Worm (Caenorhabditis elegans) whole organism, L4 larva: ENCODE data around the gene F11A10.6.

Experiments used
- D1046.2 ChIP-seq: fragments of 200-800 bp; sonication (Bioruptor generic); IDR thresholded peaks from 2 replicates; pipeline ENCODE4 v1.3.6; 2022; ENCODE audit warnings: missing genetic modification characterization, missing compliant biosample characterization
- F26F4.8 ChIP-seq: fragments of 200-800 bp; sonication (Bioruptor generic); conservative IDR thresholded peaks from 2 replicates; pipeline ENCODE4 v1.3.6; 2022; ENCODE audit warnings: missing genetic modification characterization, missing compliant biosample characterization
- R02D3.7 ChIP-seq: fragments of 150-350 bp; sonication (generic microtip); optimal IDR thresholded peaks from 3 replicates; lab custom pipeline; 2014; ENCODE audit warnings: missing biosample characterization, missing genetic modification characterization
- T26A8.4 ChIP-seq: fragments of 200-800 bp; sonication (Bioruptor generic); IDR thresholded peaks from 2 replicates; pipeline ENCODE4 v1.3.6; 2022; ENCODE audit warnings: missing genetic modification characterization, missing compliant biosample characterization
- Y48G9A.11 ChIP-seq: fragments of 200-800 bp; sonication (Bioruptor generic); IDR thresholded peaks from 2 replicates; pipeline ENCODE4 v1.3.6; 2022; ENCODE audit warnings: missing genetic modification reagents, missing genetic modification characterization, missing compliant biosample characterization
- ZK337.2 ChIP-seq: fragments of 200-800 bp; sonication (Bioruptor generic); IDR thresholded peaks from 2 replicates; pipeline ENCODE4 v1.3.6; 2022; ENCODE audit warnings: missing genetic modification reagents, missing genetic modification characterization, missing compliant biosample characterization
- aha-1 ChIP-seq: fragments of 150-350 bp; peaks from one replicate; lab custom pipeline; 2014; ENCODE audit warnings: missing biosample characterization, missing genetic modification characterization
- aly-2 ChIP-seq: sonication (generic microtip); optimal IDR thresholded peaks from 2 replicates; lab custom pipeline; 2018; ENCODE audit warnings: missing biosample characterization, missing genetic modification characterization
- arid-1 ChIP-seq: fragments of 200-800 bp; sonication (Bioruptor generic); conservative IDR thresholded peaks from 2 replicates; pipeline ENCODE4 v1.3.6; 2022; ENCODE audit warnings: missing genetic modification reagents, missing genetic modification characterization, missing compliant biosample characterization
- ceh-28 ChIP-seq: fragments of 150-350 bp; optimal IDR thresholded peaks from 2 replicates; lab custom pipeline; 2014; ENCODE audit warnings: missing biosample characterization, missing genetic modification reagents, missing genetic modification characterization
- ceh-32 ChIP-seq: sonication (generic microtip); optimal IDR thresholded peaks from 2 replicates; lab custom pipeline; 2016; ENCODE audit warnings: mild to moderate bottlenecking, missing genetic modification characterization, missing compliant biosample characterization; ENCODE audit not compliant: poor library complexity
- ceh-44 ChIP-seq: fragments of 200-800 bp; sonication (Bioruptor generic); IDR thresholded peaks from 2 replicates; pipeline ENCODE4 v1.3.6; 2022; ENCODE audit warnings: missing genetic modification reagents, missing genetic modification characterization, missing compliant biosample characterization
- ceh-82 ChIP-seq: sonication (generic microtip); optimal IDR thresholded peaks from 2 replicates; lab custom pipeline; 2017; ENCODE audit warnings: missing biosample characterization, missing genetic modification characterization
- ces-1 ChIP-seq: fragments of 150-350 bp; sonication (generic microtip); optimal IDR thresholded peaks from 4 replicates; lab custom pipeline; 2014; ENCODE audit warnings: missing biosample characterization, missing genetic modification reagents, missing genetic modification characterization
- cey-2 ChIP-seq: sonication (generic microtip); optimal IDR thresholded peaks from 3 replicates; lab custom pipeline; 2017; ENCODE audit warnings: missing genetic modification characterization, mild to moderate bottlenecking, missing compliant biosample characterization, antibody characterized with exemption, borderline replicate concordance; ENCODE audit not compliant: insufficient read depth
- ctbp-1 ChIP-seq: fragments of 200-800 bp; sonication (Bioruptor generic); IDR thresholded peaks from 2 replicates; pipeline ENCODE4 v1.3.6; 2022; ENCODE audit warnings: missing genetic modification reagents, missing genetic modification characterization, missing compliant biosample characterization
- daf-12 ChIP-seq: fragments of 150-350 bp; optimal IDR thresholded peaks from 2 replicates; lab custom pipeline; 2014; ENCODE audit warnings: missing biosample characterization, missing genetic modification reagents, missing genetic modification characterization
- daf-19 ChIP-seq: fragments of 200-800 bp; sonication (Bioruptor generic); conservative IDR thresholded peaks from 2 replicates; pipeline ENCODE4 v1.3.6; 2022; ENCODE audit warnings: missing genetic modification characterization, missing compliant biosample characterization
- daf-8 ChIP-seq: fragments of 200-800 bp; sonication (Bioruptor generic); IDR thresholded peaks from 2 replicates; pipeline ENCODE4 v1.3.6; 2022; ENCODE audit warnings: missing genetic modification characterization, missing compliant biosample characterization
- dmd-6 ChIP-seq: fragments of 200-800 bp; sonication (Bioruptor generic); IDR thresholded peaks from 2 replicates; pipeline ENCODE4 v1.3.6; 2022; ENCODE audit warnings: missing genetic modification reagents, missing genetic modification characterization, missing compliant biosample characterization
- dmd-8 ChIP-seq: fragments of 200-800 bp; sonication (Bioruptor generic); IDR thresholded peaks from 2 replicates; pipeline ENCODE4 v1.3.6; 2022; ENCODE audit warnings: missing genetic modification characterization, missing compliant biosample characterization
- dpl-1 ChIP-seq: fragments of 150-350 bp; optimal IDR thresholded peaks from 2 replicates; lab custom pipeline; 2014; ENCODE audit warnings: missing biosample characterization, missing genetic modification reagents, missing genetic modification characterization
- duxl-1 ChIP-seq: sonication (generic microtip); optimal IDR thresholded peaks from 2 replicates; lab custom pipeline; 2016; ENCODE audit warnings: mild to moderate bottlenecking, missing genetic modification characterization, moderate library complexity, missing compliant biosample characterization; ENCODE audit not compliant: poor library complexity
- dve-1 ChIP-seq: sonication (generic microtip); optimal IDR thresholded peaks from 2 replicates; lab custom pipeline; 2017; ENCODE audit warnings: antibody characterized with exemption, mild to moderate bottlenecking, missing genetic modification characterization, missing compliant biosample characterization; ENCODE audit not compliant: insufficient read depth
- egl-27 ChIP-seq: sonication (generic microtip); optimal IDR thresholded peaks from 3 replicates; lab custom pipeline; 2017; ENCODE audit warnings: missing biosample characterization, missing genetic modification reagents, missing genetic modification characterization
- egl-43 ChIP-seq: fragments of 200-800 bp; sonication (Bioruptor generic); IDR thresholded peaks from 2 replicates; pipeline ENCODE4 v1.3.6; 2022; ENCODE audit warnings: missing genetic modification reagents, missing genetic modification characterization, missing compliant biosample characterization
- fos-1 ChIP-seq: fragments of 150-350 bp; optimal IDR thresholded peaks from 2 replicates; lab custom pipeline; 2014; ENCODE audit warnings: missing biosample characterization, missing genetic modification characterization
- gei-8 ChIP-seq: fragments of 200-800 bp; sonication (Bioruptor generic); optimal IDR thresholded peaks from 2 replicates; lab custom pipeline; 2018; ENCODE audit warnings: mild to moderate bottlenecking, missing genetic modification characterization, missing compliant biosample characterization
- hif-1 ChIP-seq, 2 experiments: sonication (generic microtip); optimal IDR thresholded peaks; 2 replicates each; lab custom pipeline; 2016 to 2017; ENCODE audit warnings: missing compliant biosample characterization in 2 of 2, missing genetic modification characterization in 2 of 2, missing genetic modification reagents in 2 of 2, missing genotype in 2 of 2, mild to moderate bottlenecking in 1 of 2
- hlh-11 ChIP-seq: fragments of 200-800 bp; sonication (Bioruptor generic); optimal IDR thresholded peaks from 2 replicates; lab custom pipeline; 2018; ENCODE audit warnings: mild to moderate bottlenecking, missing genetic modification characterization, missing compliant biosample characterization
- lim-7 ChIP-seq: fragments of 200-800 bp; sonication (Bioruptor generic); IDR thresholded peaks from 2 replicates; pipeline ENCODE4 v1.3.6; 2022; ENCODE audit warnings: missing genetic modification characterization, missing compliant biosample characterization
- lir-3 ChIP-seq: sonication (generic microtip); optimal IDR thresholded peaks from 2 replicates; lab custom pipeline; 2016; ENCODE audit warnings: mild to moderate bottlenecking, missing genetic modification characterization, missing compliant biosample characterization
- lsy-2 ChIP-seq, 2 experiments: fragments of 150-350 bp in 1 of 2; sonication (generic microtip) in 1 of 2; optimal IDR thresholded peaks; 2 replicates each; lab custom pipeline; 2014 to 2017; ENCODE audit warnings: missing biosample characterization in 2 of 2, missing genetic modification characterization in 2 of 2
- mes-2 ChIP-seq: sonication (generic microtip); optimal IDR thresholded peaks from 2 replicates; lab custom pipeline; 2016; ENCODE audit warnings: missing genotype, mild to moderate bottlenecking, missing genetic modification characterization, missing compliant biosample characterization; ENCODE audit not compliant: poor library complexity, severe bottlenecking
- nhr-10 ChIP-seq: fragments of 150-350 bp; optimal IDR thresholded peaks from 2 replicates; lab custom pipeline; 2014; ENCODE audit warnings: missing biosample characterization, missing genetic modification characterization
- nhr-111 ChIP-seq: fragments of 200-800 bp; sonication (Bioruptor generic); optimal IDR thresholded peaks from 2 replicates; lab custom pipeline; 2018; ENCODE audit warnings: mild to moderate bottlenecking, missing genetic modification characterization, missing compliant biosample characterization
- nhr-48 ChIP-seq: sonication (generic microtip); optimal IDR thresholded peaks from 2 replicates; lab custom pipeline; 2016; ENCODE audit warnings: mild to moderate bottlenecking, missing genetic modification characterization, missing compliant biosample characterization
- nhr-6 ChIP-seq: fragments of 150-350 bp; optimal IDR thresholded peaks from 2 replicates; lab custom pipeline; 2014; ENCODE audit warnings: missing biosample characterization, missing genetic modification characterization
- nhr-76 ChIP-seq: fragments of 150-350 bp; optimal IDR thresholded peaks from 2 replicates; lab custom pipeline; 2014; ENCODE audit warnings: missing biosample characterization, missing genetic modification characterization
- nhr-77 ChIP-seq: fragments of 150-350 bp; optimal IDR thresholded peaks from 2 replicates; lab custom pipeline; 2014; ENCODE audit warnings: missing biosample characterization, missing genetic modification characterization
- pqm-1 ChIP-seq: sonication (generic microtip); optimal IDR thresholded peaks from 2 replicates; lab custom pipeline; 2017; ENCODE audit warnings: missing biosample characterization, missing genetic modification characterization
- sdz-12 ChIP-seq: fragments of 200-800 bp; sonication (Bioruptor generic); optimal IDR thresholded peaks from 2 replicates; lab custom pipeline; 2018; ENCODE audit warnings: mild to moderate bottlenecking, missing genetic modification characterization, missing compliant biosample characterization
- set-16 ChIP-seq: fragments of 200-800 bp; sonication (Bioruptor generic); IDR thresholded peaks from 2 replicates; pipeline ENCODE4 v1.3.6; 2022; ENCODE audit warnings: missing genetic modification reagents, missing genetic modification characterization, missing compliant biosample characterization
- spr-1 ChIP-seq: sonication (generic microtip); optimal IDR thresholded peaks from 2 replicates; lab custom pipeline; 2016; ENCODE audit warnings: mild to moderate bottlenecking, missing genetic modification characterization, missing compliant biosample characterization
- tra-1 ChIP-seq: fragments of 200-800 bp; sonication (Bioruptor generic); IDR thresholded peaks from 2 replicates; pipeline ENCODE4 v1.3.6; 2022; ENCODE audit warnings: missing genetic modification reagents, missing genetic modification characterization, missing compliant biosample characterization
- unc-130 ChIP-seq: sonication (generic microtip); optimal IDR thresholded peaks from 2 replicates; lab custom pipeline; 2016; ENCODE audit warnings: missing genetic modification reagents, missing genetic modification characterization, missing compliant biosample characterization
- zag-1 ChIP-seq: fragments of 150-350 bp; optimal IDR thresholded peaks from 2 replicates; lab custom pipeline; 2014; ENCODE audit warnings: missing biosample characterization, missing genetic modification characterization
- zfp-2 ChIP-seq: sonication (generic microtip); optimal IDR thresholded peaks from 2 replicates; lab custom pipeline; 2016; ENCODE audit warnings: mild to moderate bottlenecking, missing genetic modification characterization, missing compliant biosample characterization
- zip-11 ChIP-seq: fragments of 200-800 bp; sonication (Bioruptor generic); IDR thresholded peaks from 2 replicates; pipeline ENCODE4 v1.3.6; 2022; ENCODE audit warnings: missing genetic modification characterization, missing compliant biosample characterization
- zip-2 ChIP-seq: fragments of 150-350 bp; optimal IDR thresholded peaks from 2 replicates; lab custom pipeline; 2014; ENCODE audit warnings: missing biosample characterization, missing genetic modification characterization
- ztf-7 ChIP-seq: fragments of 150-350 bp; optimal IDR thresholded peaks from 2 replicates; lab custom pipeline; 2014; ENCODE audit warnings: missing biosample characterization, missing genetic modification characterization

Gene F11A10.6

ce11 chrIV:12046524-12047203, 42.8 kb downstream of the F11A10.6 start, which contains the start of gene T12G3.2 (continued):
- TF ChIP-seq daf-12 (tag; lab: Kevin White, UChicago) (no peak), dpl-1 (no peak), daf-8 (GFP tag; lab: Robert Waterston, UW) (no peak), gei-8 (GFP tag; lab: Kevin White, UChicago) (no peak), T26A8.4 (GFP tag; lab: Robert Waterston, UW) (0 out of 2 replicates have a peak, but pooled peaks have one; percentile 21), nhr-111 (GFP tag; lab: Kevin White, UChicago) (no peak), R02D3.7 (tag; lab: Kevin White, UChicago) (no peak), ztf-7 (tag; lab: Kevin White, UChicago) (no peak), egl-27 (tag; lab: Kevin White, UChicago) (no peak), egl-43 (no peak), Y48G9A.11 (GFP tag; lab: Robert Waterston, UW) (no peak), zip-11 (GFP tag; lab: Robert Waterston, UW) (no peak), ces-1 (GFP tag; lab: Kevin White, UChicago) (no peak), arid-1 (GFP tag; lab: Robert Waterston, UW) (no peak), zag-1 (tag; lab: Kevin White, UChicago) (no peak), lir-3 (tag; lab: Kevin White, UChicago) (no peak), set-16 (GFP tag; lab: Robert Waterston, UW) (no peak), sdz-12 (GFP tag; lab: Kevin White, UChicago) (no peak), ceh-82 (tag; lab: Kevin White, UChicago) (no peak), spr-1 (tag; lab: Kevin White, UChicago) (no peak), dmd-6 (GFP tag; lab: Robert Waterston, UW) (peak; percentile 63; the same call in 1 of the 2 replicates), nhr-48 (tag; lab: Kevin White, UChicago) (peak; percentile 42), hlh-11 (tag; lab: Kevin White, UChicago) (peak; percentile 91), dmd-8 (GFP tag; lab: Robert Waterston, UW) (no peak), unc-130 (GFP tag; lab: Kevin White, UChicago) (no peak), aha-1 (tag; lab: Kevin White, UChicago) (peak; percentile 76), pqm-1 (peak; percentile 91), lsy-2 (tag; optimal IDR thresholded peaks at IDR 0.05; lab: Kevin White, UChicago) (peak in 1 of 2 experiments; percentile 35), mes-2 (peak; percentile 48), duxl-1 (tag; lab: Kevin White, UChicago) (no peak), aly-2 (tag; lab: Kevin White, UChicago) (no peak), F26F4.8 (GFP tag; lab: Robert Waterston, UW) (no peak), nhr-6 (tag; lab: Kevin White, UChicago) (peak; percentile 21), nhr-10 (no peak), fos-1 (tag; lab: Kevin White, UChicago) (no peak), ceh-28 (tag; lab: Kevin White, UChicago) (no peak), zfp-2 (tag; lab: Kevin White, UChicago) (no peak), lim-7 (no peak), ceh-44 (GFP tag; lab: Robert Waterston, UW) (no peak), dve-1 (tag; lab: Kevin White, UChicago) (peak; percentile 4), daf-19 (GFP tag; lab: Robert Waterston, UW) (no peak), ceh-32 (tag; lab: Kevin White, UChicago) (no peak), nhr-76 (tag; lab: Kevin White, UChicago) (no peak), hif-1 (tag; optimal IDR thresholded peaks at IDR 0.05; lab: Kevin White, UChicago) (peak in 1 of 2 experiments; percentile 3), D1046.2 (GFP tag; lab: Robert Waterston, UW) (no peak), tra-1 (no peak), ZK337.2 (GFP tag; lab: Robert Waterston, UW) (no peak), cey-2 (tag; lab: Kevin White, UChicago) (no peak), zip-2 (tag; lab: Kevin White, UChicago) (no peak), nhr-77 (tag; lab: Kevin White, UChicago) (peak; percentile 64), ctbp-1 (GFP tag; lab: Robert Waterston, UW) (no peak)
